Fruit fly (Drosophila melanogaster) whole organism, prepupa: ENCODE results near the gene Ip259.

ENCODE experiments used
- CG10631 ChIP-seq: fragments of 200-800 bp; sonication (Bioruptor generic); optimal IDR thresholded peaks from 2 replicates; lab custom pipeline; 2016; ENCODE audit warnings: missing biosample characterization, missing genetic modification characterization
- CG11762 ChIP-seq: fragments of 200-800 bp; sonication (Bioruptor generic); optimal IDR thresholded peaks from 3 replicates; lab custom pipeline; 2016; ENCODE audit warnings: missing biosample characterization, missing genetic modification characterization; ENCODE audit not compliant: insufficient read depth
- CG15336 ChIP-seq: fragments of 200-800 bp; sonication (Bioruptor generic); IDR thresholded peaks from 2 replicates; pipeline ENCODE4 v1.3.6; 2022; ENCODE audit warnings: missing biosample characterization, missing genetic modification characterization
- CG3032 ChIP-seq: fragments of 200-800 bp; optimal IDR thresholded peaks from 2 replicates; lab custom pipeline; 2019; ENCODE audit warnings: missing biosample characterization, mild to moderate bottlenecking, missing genetic modification characterization, moderate library complexity
- CG31627 ChIP-seq: fragments of 200-800 bp; sonication (Bioruptor generic); optimal IDR thresholded peaks from 3 replicates; lab custom pipeline; 2016; ENCODE audit warnings: missing biosample characterization, missing genetic modification characterization
- CG34406 ChIP-seq: fragments of 200-800 bp; sonication (Bioruptor generic); optimal IDR thresholded peaks from 3 replicates; lab custom pipeline; 2016; ENCODE audit warnings: missing biosample characterization, missing genetic modification characterization
- CG6792 ChIP-seq: fragments of 200-800 bp; sonication (Bioruptor generic); optimal IDR thresholded peaks from 3 replicates; lab custom pipeline; 2016; ENCODE audit warnings: missing biosample characterization, missing genetic modification characterization
- CG7368 ChIP-seq: fragments of 200-800 bp; sonication (Bioruptor generic); optimal IDR thresholded peaks from 3 replicates; lab custom pipeline; 2016; ENCODE audit warnings: missing biosample characterization, missing genetic modification characterization
- CG8119 ChIP-seq: fragments of 200-800 bp; sonication (Bioruptor generic); IDR thresholded peaks from 3 replicates; pipeline ENCODE4 v1.3.6; 2022; ENCODE audit warnings: missing biosample characterization, missing genetic modification characterization
- CG8319 ChIP-seq: fragments of 200-800 bp; sonication (Bioruptor generic); optimal IDR thresholded peaks from 3 replicates; lab custom pipeline; 2016; ENCODE audit warnings: missing biosample characterization, missing genetic modification characterization
- CG9139 ChIP-seq: fragments of 200-800 bp; sonication (Bioruptor generic); optimal IDR thresholded peaks from 3 replicates; lab custom pipeline; 2017; ENCODE audit warnings: missing biosample characterization, mild to moderate bottlenecking, missing genetic modification characterization
- Eip75B ChIP-seq: fragments of 200-800 bp; sonication (Bioruptor generic); optimal IDR thresholded peaks from 3 replicates; lab custom pipeline; 2016; ENCODE audit warnings: missing biosample characterization, missing genetic modification characterization
- Eip78C ChIP-seq: fragments of 200-800 bp; sonication (Bioruptor generic); peaks from one replicate; lab custom pipeline; 2016; ENCODE audit warnings: missing biosample characterization, missing genetic modification characterization
- Ets21C ChIP-seq: fragments of 200-800 bp; sonication (Bioruptor generic); optimal IDR thresholded peaks from 3 replicates; lab custom pipeline; 2016; ENCODE audit warnings: missing biosample characterization, missing genetic modification characterization
- Ets96B ChIP-seq: fragments of 200-800 bp; optimal IDR thresholded peaks from 2 replicates; lab custom pipeline; 2019; ENCODE audit warnings: missing biosample characterization, mild to moderate bottlenecking, missing genetic modification characterization, moderate library complexity
- Hr38 ChIP-seq: sonication (Bioruptor generic); optimal IDR thresholded peaks from 2 replicates; lab custom pipeline; 2016; ENCODE audit warnings: missing biosample characterization, missing genetic modification characterization
- Hr39 ChIP-seq: fragments of 200-800 bp; sonication (Bioruptor generic); optimal IDR thresholded peaks from 2 replicates; lab custom pipeline; 2016; ENCODE audit warnings: missing biosample characterization, missing genetic modification characterization
- Hr4 ChIP-seq: fragments of 200-800 bp; sonication (Bioruptor generic); optimal IDR thresholded peaks from 3 replicates; lab custom pipeline; 2016; ENCODE audit warnings: missing biosample characterization, missing genetic modification characterization
- OdsH ChIP-seq: fragments of 200-800 bp; sonication (Bioruptor generic); optimal IDR thresholded peaks from 3 replicates; lab custom pipeline; 2016; ENCODE audit warnings: missing biosample characterization, missing genetic modification characterization
- acj6 ChIP-seq: fragments of 200-800 bp; sonication (Bioruptor generic); optimal IDR thresholded peaks from 3 replicates; lab custom pipeline; 2016; ENCODE audit warnings: missing biosample characterization, missing genetic modification characterization
- cyc ChIP-seq: fragments of 200-800 bp; sonication (Bioruptor generic); optimal IDR thresholded peaks from 3 replicates; lab custom pipeline; 2016; ENCODE audit warnings: missing biosample characterization, missing genetic modification characterization
- dsx ChIP-seq: fragments of 200-800 bp; optimal IDR thresholded peaks from 3 replicates; lab custom pipeline; 2019; ENCODE audit warnings: missing biosample characterization, mild to moderate bottlenecking, missing genetic modification characterization, moderate library complexity; ENCODE audit not compliant: poor library complexity, severe bottlenecking
- eg ChIP-seq: fragments of 200-800 bp; sonication (Bioruptor generic); IDR thresholded peaks from 3 replicates; pipeline ENCODE4 v1.3.6; 2022; ENCODE audit warnings: missing biosample characterization, missing genetic modification characterization
- esn ChIP-seq: fragments of 200-800 bp; sonication (Bioruptor generic); optimal IDR thresholded peaks from 2 replicates; lab custom pipeline; 2016; ENCODE audit warnings: missing biosample characterization, mild to moderate bottlenecking, missing genetic modification characterization, moderate library complexity
- fd59A ChIP-seq: fragments of 200-800 bp; sonication (Bioruptor generic); optimal IDR thresholded peaks from 2 replicates; lab custom pipeline; 2017; ENCODE audit warnings: missing biosample characterization, mild to moderate bottlenecking, missing genetic modification characterization, missing genetic modification reagents
- fd85E ChIP-seq: fragments of 200-800 bp; sonication (Bioruptor generic); optimal IDR thresholded peaks from 3 replicates; lab custom pipeline; 2016; ENCODE audit warnings: missing biosample characterization, missing genetic modification characterization
- fkh ChIP-seq: fragments of 200-800 bp; sonication (Bioruptor generic); optimal IDR thresholded peaks from 3 replicates; lab custom pipeline; 2017; ENCODE audit warnings: missing biosample characterization, mild to moderate bottlenecking, missing genetic modification characterization, moderate library complexity
- lz ChIP-seq: fragments of 200-800 bp; sonication (Bioruptor generic); optimal IDR thresholded peaks from 3 replicates; lab custom pipeline; 2016; ENCODE audit warnings: missing biosample characterization, missing genetic modification characterization
- pdm3 ChIP-seq: fragments of 200-800 bp; sonication (Bioruptor generic); optimal IDR thresholded peaks from 3 replicates; lab custom pipeline; 2016; ENCODE audit warnings: missing biosample characterization, missing genetic modification characterization
- salr ChIP-seq, 2 experiments: fragments of 200-800 bp; sonication (Bioruptor generic); optimal IDR thresholded peaks; 3 replicates each; lab custom pipeline; 2016 to 2018; ENCODE audit warnings: missing biosample characterization in 2 of 2, missing genetic modification characterization in 2 of 2, mild to moderate bottlenecking in 1 of 2
- spab ChIP-seq: fragments of 200-800 bp; sonication (Bioruptor generic); optimal IDR thresholded peaks from 2 replicates; lab custom pipeline; 2017; ENCODE audit warnings: missing biosample characterization, mild to moderate bottlenecking, missing genetic modification characterization, missing genetic modification reagents
- ss ChIP-seq, 2 experiments: fragments of 200-800 bp; sonication (Bioruptor generic); optimal IDR thresholded peaks; 2 replicates in 1 of 2; 3 replicates in 1 of 2; lab custom pipeline; 2017 to 2018; ENCODE audit warnings: mild to moderate bottlenecking in 2 of 2, missing biosample characterization in 2 of 2, missing genetic modification characterization in 2 of 2, moderate library complexity in 1 of 2
- topi ChIP-seq: fragments of 200-800 bp; sonication (Bioruptor generic); optimal IDR thresholded peaks from 3 replicates; lab custom pipeline; 2016; ENCODE audit warnings: missing biosample characterization, missing genetic modification characterization

The Ip259 gene

dm6 chr2L:10408122-10408576 lies at the start of gene Ip259, which contains the start of gene RpS27A (continued):
- TF ChIP-seq ss (GFP tag; optimal IDR thresholded peaks at IDR 0.05; lab: Kevin White, UChicago): peak in 1 of 2 experiments; percentile 77
- TF ChIP-seq Ets21C (GFP tag; lab: Kevin White, UChicago): peak; percentile 6
- TF ChIP-seq CG7368 (GFP tag; lab: Kevin White, UChicago): no peak
- TF ChIP-seq fd59A: peak; percentile 56
- TF ChIP-seq Eip75B (GFP tag; lab: Kevin White, UChicago): no peak
- TF ChIP-seq Hr39: no peak
- peak; percentile 61 for TF ChIP-seq CG9139
- TF ChIP-seq, all 60 proteins: peak for 32

DNA sequence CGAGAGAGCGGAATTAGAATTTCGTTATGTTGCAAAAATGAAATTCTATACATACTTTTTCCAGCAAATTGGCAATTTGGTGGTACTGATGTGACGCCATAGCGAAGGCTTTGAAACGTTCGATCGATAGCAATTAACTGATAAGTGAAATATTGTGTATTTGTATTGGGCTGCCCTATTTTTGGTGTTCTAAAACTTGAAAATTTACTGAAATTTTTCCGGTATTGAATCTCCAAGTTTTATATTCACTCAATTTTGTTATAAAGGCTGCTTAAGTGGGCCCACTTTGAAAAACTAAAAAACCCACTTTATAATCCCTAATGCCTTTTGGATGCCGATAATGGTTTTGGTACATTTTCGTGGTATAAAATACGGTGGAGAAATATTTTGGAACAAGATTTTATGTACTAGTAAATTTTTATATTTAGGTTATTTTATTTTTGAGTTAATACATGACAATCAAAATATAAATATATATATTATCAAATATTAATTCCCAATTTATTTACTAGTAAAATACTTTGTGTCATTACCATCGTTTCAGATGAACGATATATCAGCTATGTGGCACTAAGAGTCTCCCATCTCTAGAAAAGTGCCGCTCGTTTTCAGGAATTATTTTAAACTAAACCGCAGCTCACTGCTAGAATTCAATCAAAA lies 45.6 kb upstream of the Ip259 start, which contains the start of the genes Cand1 and pim:
Cand1 (minus strand) TSS at position 300 of the 660 bp plus-strand sequence.
pim (plus strand) TSS at position 582 of the 660 bp plus-strand sequence.
- TF ChIP-seq CG3032 (tag; lab: Kevin White, UChicago) (peak; percentile 16), pdm3 (no peak)

- TF ChIP-seq ss (GFP tag; optimal IDR thresholded peaks at IDR 0.05; lab: Kevin White, UChicago) (peak in 1 of 2 experiments; percentile 32), Eip78C (GFP tag; lab: Kevin White, UChicago) (peak; percentile 42), CG8319 (peak; percentile 53), Eip75B (GFP tag; lab: Kevin White, UChicago) (no peak), dsx (peak; percentile 51)
These were observed 43.9 kb upstream of the Ip259 start, which contains the start of gene lft for dm6 chr2L:10364229-10364628. lft (plus strand) TSS chr2L:10364471.

dm6 chr2L:10366525-10366924 lies 41.6 kb upstream of the Ip259 start, which contains the start of gene CG5056:
CG5056 (plus strand) TSS chr2L:10366692.
- TF ChIP-seq CG31627 (GFP tag; lab: Kevin White, UChicago) (no peak), salr (GFP tag; optimal IDR thresholded peaks at IDR 0.05; lab: Kevin White, UChicago) (no peak), CG8119 (peak; percentile 55), Hr38 (GFP tag; lab: Kevin White, UChicago) (no peak), Eip78C (GFP tag; lab: Kevin White, UChicago) (peak; percentile 63), OdsH (GFP tag; lab: Kevin White, UChicago) (no peak), fd85E (GFP tag; lab: Kevin White, UChicago) (no peak), topi (GFP tag; lab: Kevin White, UChicago) (no peak), pdm3 (no peak), cyc (GFP tag; lab: Kevin White, UChicago) (peak; percentile 1), Ets96B (tag; lab: Kevin White, UChicago) (peak; percentile 6), CG3032 (tag; lab: Kevin White, UChicago) (peak; percentile 47)

DNA sequence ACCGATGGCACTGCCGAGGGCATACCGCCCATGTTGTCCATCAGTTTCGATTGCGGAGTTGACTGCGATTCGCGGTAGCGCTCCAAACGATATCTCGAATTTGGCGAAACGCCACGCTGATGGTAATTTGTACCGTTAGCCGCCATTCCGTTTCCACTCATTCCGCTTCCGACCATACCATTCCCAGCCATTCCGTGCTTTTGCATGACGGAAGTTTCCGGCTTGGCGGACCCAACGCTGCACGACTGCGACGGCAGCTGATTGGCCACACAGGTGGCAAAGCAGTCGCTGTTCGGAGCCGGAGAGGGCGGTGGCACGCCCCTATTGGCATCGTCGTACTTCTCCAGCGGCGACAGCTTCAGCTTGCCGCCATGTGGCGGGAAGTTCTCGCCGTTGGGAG lies 35.9 kb upstream of the Ip259 start:
- no peak for TF ChIP-seq fkh (GFP tag; lab: Kevin White, UChicago)
- peak; percentile 8 for TF ChIP-seq Eip78C (GFP tag; lab: Kevin White, UChicago)

DNA sequence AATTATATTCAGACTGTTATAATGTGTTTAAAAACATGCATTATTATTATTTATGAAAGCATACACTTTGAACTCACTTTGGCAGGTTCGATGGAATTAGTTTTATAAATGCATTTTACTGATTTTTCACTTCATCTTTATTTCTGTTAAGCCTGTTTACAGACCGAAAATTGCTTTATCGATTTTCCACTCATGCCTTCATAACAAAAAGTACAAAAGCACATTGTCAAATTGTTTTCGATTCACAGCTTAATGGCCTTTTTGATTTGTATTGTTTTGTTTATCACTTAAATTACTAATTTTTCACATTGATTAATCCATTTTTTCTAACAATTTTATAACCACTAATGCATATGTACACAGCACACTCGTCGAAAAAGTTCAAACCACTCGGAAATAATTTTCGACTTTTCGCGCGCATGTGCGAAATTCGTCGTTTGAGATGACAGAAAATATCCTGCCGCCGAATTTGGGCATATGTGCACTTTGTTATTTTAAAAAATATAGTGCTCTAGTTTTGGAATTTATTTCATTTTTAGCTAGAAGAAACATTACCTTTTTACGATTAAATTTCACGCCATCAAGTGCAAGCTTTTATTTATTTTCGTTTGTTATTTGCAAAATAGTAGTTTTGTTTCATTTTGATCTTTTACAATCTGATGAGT lies 34.4 kb upstream of the Ip259 start, which contains the start of gene rho-5:
rho-5 (minus strand) TSS at position 296 of the 665 bp plus-strand sequence.
- TF ChIP-seq CG3032 (tag; lab: Kevin White, UChicago) (no peak), Hr4 (GFP tag; lab: Kevin White, UChicago) (peak; percentile 9), CG7368 (GFP tag; lab: Kevin White, UChicago) (no peak), fd59A (no peak), Eip78C (GFP tag; lab: Kevin White, UChicago) (no peak)

DNA sequence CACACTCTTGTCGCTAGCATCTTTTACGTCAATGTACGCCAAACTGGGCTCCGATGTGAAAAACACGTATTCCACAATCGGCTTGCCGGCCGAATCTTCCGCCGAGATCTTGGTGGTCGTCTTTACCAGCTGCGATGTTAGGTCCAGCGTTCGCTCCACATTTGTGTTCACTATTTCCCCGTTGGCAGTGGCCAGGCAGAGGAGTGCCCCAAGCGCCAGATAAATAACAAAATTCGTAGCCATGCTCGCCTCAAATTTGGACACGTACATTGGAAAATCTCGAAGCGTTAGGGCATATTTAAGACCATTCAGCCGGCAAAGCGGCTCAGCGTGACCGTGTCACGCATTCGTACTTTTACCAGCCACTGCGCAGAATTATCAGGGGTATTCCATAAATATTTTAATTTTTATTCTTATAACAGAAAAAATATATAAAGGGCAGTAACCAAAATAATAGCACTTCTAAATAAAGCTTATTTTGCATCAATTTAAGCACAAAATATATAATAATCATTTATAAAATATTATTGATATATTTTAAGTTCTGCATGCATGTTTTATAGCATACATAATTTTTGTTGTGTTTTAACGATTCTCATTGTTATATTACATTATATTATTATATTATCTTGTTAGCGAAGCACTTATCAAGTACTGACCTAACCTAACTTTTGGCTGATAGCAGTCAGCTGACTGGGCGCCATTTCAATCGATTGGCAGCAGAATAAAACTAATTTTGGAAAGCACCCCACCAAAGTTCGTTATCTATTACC lies 32.5 kb upstream of the Ip259 start, which contains the start of the genes CG33303 and dpr19:
CG33303 (minus strand) TSS at position 294 of the 773 bp plus-strand sequence.
dpr19 (plus strand) TSS at position 705 of the 773 bp plus-strand sequence.
- TF ChIP-seq eg (no peak), Ets96B (tag; lab: Kevin White, UChicago) (peak; percentile 60), dsx (peak; percentile 36), CG6792 (GFP tag; lab: Kevin White, UChicago) (peak; percentile 37), esn (GFP tag; lab: Kevin White, UChicago) (peak; percentile 49), OdsH (GFP tag; lab: Kevin White, UChicago) (no peak), CG31627 (GFP tag; lab: Kevin White, UChicago) (no peak), CG3032 (tag; lab: Kevin White, UChicago) (peak; percentile 65), CG10631 (GFP tag; lab: Kevin White, UChicago) (peak; percentile 46), CG11762 (GFP tag; lab: Kevin White, UChicago) (no peak), spab (GFP tag; lab: Kevin White, UChicago) (no peak), CG9139 (no peak), lz (GFP tag; lab: Kevin White, UChicago) (no peak), CG34406 (GFP tag; lab: Kevin White, UChicago) (peak; percentile 51), CG15336 (GFP tag; lab: Robert Waterston, UW) (peak; percentile 79), acj6 (GFP tag; lab: Kevin White, UChicago) (no peak)
